Worm (Caenorhabditis elegans) whole organism, late embryonic: Measurements from ENCODE around the gene rbm-17.
A peak's percentile ranks its signal among the peaks of the same experiment; 100 is the strongest.

Experiments
- C08G9.2 ChIP-seq: sonication (generic microtip); optimal IDR thresholded peaks from 2 replicates; lab custom pipeline; 2016; ENCODE audit warnings: mild to moderate bottlenecking, missing genetic modification characterization, moderate library complexity, missing compliant biosample characterization
- F13H6.1 ChIP-seq: sonication (generic microtip); optimal IDR thresholded peaks from 2 replicates; lab custom pipeline; 2016; ENCODE audit warnings: missing genetic modification characterization, missing compliant biosample characterization
- K02D7.2 ChIP-seq: sonication (generic microtip); optimal IDR thresholded peaks from 2 replicates; lab custom pipeline; 2017; ENCODE audit warnings: mild to moderate bottlenecking, missing genetic modification characterization, missing compliant biosample characterization
- Y22D7AL.16 ChIP-seq: sonication (generic microtip); optimal IDR thresholded peaks from 2 replicates; lab custom pipeline; 2016; ENCODE audit warnings: missing genetic modification characterization, missing compliant biosample characterization
- ahr-1 ChIP-seq: sonication (generic microtip); optimal IDR thresholded peaks from 2 replicates; lab custom pipeline; 2016; ENCODE audit warnings: missing genetic modification characterization, missing compliant biosample characterization
- ama-1 ChIP-seq: fragments of 150-350 bp; optimal IDR thresholded peaks from 2 replicates; lab custom pipeline; 2014
- ceh-14 ChIP-seq: sonication (generic microtip); optimal IDR thresholded peaks from 2 replicates; lab custom pipeline; 2016; ENCODE audit warnings: missing genotype, missing genetic modification characterization, missing compliant biosample characterization
- ceh-18 ChIP-seq: sonication (generic microtip); optimal IDR thresholded peaks from 2 replicates; lab custom pipeline; 2016; ENCODE audit warnings: missing genetic modification characterization, missing compliant biosample characterization
- ceh-31 ChIP-seq: sonication (generic microtip); optimal IDR thresholded peaks from 2 replicates; lab custom pipeline; 2016; ENCODE audit warnings: missing genetic modification characterization, missing compliant biosample characterization
- ceh-34 ChIP-seq: sonication (generic microtip); optimal IDR thresholded peaks from 2 replicates; lab custom pipeline; 2016; ENCODE audit warnings: mild to moderate bottlenecking, missing genetic modification characterization, missing compliant biosample characterization
- ceh-6 ChIP-seq: fragments of 200-800 bp; sonication (Bioruptor generic); optimal IDR thresholded peaks from 2 replicates; lab custom pipeline; 2018; ENCODE audit warnings: mild to moderate bottlenecking, missing genetic modification characterization, missing compliant biosample characterization
- ceh-9 ChIP-seq: sonication (generic microtip); optimal IDR thresholded peaks from 2 replicates; lab custom pipeline; 2016; ENCODE audit warnings: mild to moderate bottlenecking, missing genetic modification characterization, inconsistent platforms, missing compliant biosample characterization
- che-1 ChIP-seq: sonication (generic microtip); optimal IDR thresholded peaks from 2 replicates; lab custom pipeline; 2016; ENCODE audit warnings: mild to moderate bottlenecking, missing genetic modification characterization, missing compliant biosample characterization
- dve-1 ChIP-seq: sonication (generic microtip); optimal IDR thresholded peaks from 2 replicates; lab custom pipeline; 2017; ENCODE audit warnings: antibody characterized with exemption, mild to moderate bottlenecking, missing genetic modification characterization, missing compliant biosample characterization
- ets-4 ChIP-seq: sonication (generic microtip); optimal IDR thresholded peaks from 2 replicates; lab custom pipeline; 2016; ENCODE audit warnings: missing genetic modification characterization, missing compliant biosample characterization
- fax-1 ChIP-seq: sonication (generic microtip); optimal IDR thresholded peaks from 2 replicates; lab custom pipeline; 2016; ENCODE audit warnings: missing genotype, missing genetic modification characterization, missing compliant biosample characterization
- fkh-10 ChIP-seq: fragments of 150-350 bp; optimal IDR thresholded peaks from 2 replicates; lab custom pipeline; 2014; ENCODE audit warnings: missing biosample characterization, missing genetic modification reagents, missing genetic modification characterization
- fkh-6 ChIP-seq: sonication (generic microtip); optimal IDR thresholded peaks from 2 replicates; lab custom pipeline; 2016; ENCODE audit warnings: missing genetic modification characterization, missing compliant biosample characterization
- hlh-15 ChIP-seq: sonication (generic microtip); optimal IDR thresholded peaks from 2 replicates; lab custom pipeline; 2016; ENCODE audit warnings: missing genetic modification characterization, missing compliant biosample characterization
- hlh-30 ChIP-seq: sonication (generic microtip); optimal IDR thresholded peaks from 2 replicates; lab custom pipeline; 2017; ENCODE audit warnings: antibody characterized with exemption, missing genetic modification characterization, missing compliant biosample characterization; ENCODE audit not compliant: insufficient read depth
- hlh-8 ChIP-seq: sonication (generic microtip); optimal IDR thresholded peaks from 2 replicates; lab custom pipeline; 2016; ENCODE audit warnings: missing genotype, missing genetic modification characterization, missing compliant biosample characterization
- lim-6 ChIP-seq: sonication (generic microtip); optimal IDR thresholded peaks from 2 replicates; lab custom pipeline; 2016; ENCODE audit warnings: missing genetic modification characterization, missing compliant biosample characterization
- lin-11 ChIP-seq: fragments of 200-800 bp; sonication (Bioruptor generic); optimal IDR thresholded peaks from 2 replicates; lab custom pipeline; 2018; ENCODE audit warnings: mild to moderate bottlenecking, missing genetic modification characterization, missing compliant biosample characterization
- madf-2 ChIP-seq: sonication (generic microtip); optimal IDR thresholded peaks from 2 replicates; lab custom pipeline; 2017; ENCODE audit warnings: missing genetic modification characterization, missing compliant biosample characterization
- mec-3 ChIP-seq: sonication (generic microtip); optimal IDR thresholded peaks from 2 replicates; lab custom pipeline; 2016; ENCODE audit warnings: borderline replicate concordance, missing genetic modification characterization, missing compliant biosample characterization
- nfya-1 ChIP-seq: sonication (generic microtip); optimal IDR thresholded peaks from 2 replicates; lab custom pipeline; 2017; ENCODE audit warnings: missing genetic modification characterization, mild to moderate bottlenecking, missing compliant biosample characterization, antibody characterized with exemption, moderate library complexity
- nhr-232 ChIP-seq: sonication (generic microtip); optimal IDR thresholded peaks from 2 replicates; lab custom pipeline; 2016; ENCODE audit warnings: missing genetic modification characterization, missing compliant biosample characterization
- pag-3 ChIP-seq: sonication (generic microtip); optimal IDR thresholded peaks from 2 replicates; lab custom pipeline; 2016; ENCODE audit warnings: missing compliant biosample characterization, missing genetic modification characterization, borderline replicate concordance
- pat-9 ChIP-seq: fragments of 200-800 bp; sonication (Bioruptor generic); optimal IDR thresholded peaks from 2 replicates; lab custom pipeline; 2018; ENCODE audit warnings: mild to moderate bottlenecking, missing genetic modification characterization, moderate library complexity, missing compliant biosample characterization
- pax-1 ChIP-seq: fragments of 150-350 bp; optimal IDR thresholded peaks from 2 replicates; lab custom pipeline; 2014; ENCODE audit warnings: missing biosample characterization, missing genetic modification characterization
- pha-2 ChIP-seq: sonication (generic microtip); optimal IDR thresholded peaks from 2 replicates; lab custom pipeline; 2017; ENCODE audit warnings: mild to moderate bottlenecking, missing genetic modification characterization, missing compliant biosample characterization
- pqm-1 ChIP-seq: sonication (generic microtip); optimal IDR thresholded peaks from 2 replicates; lab custom pipeline; 2016; ENCODE audit warnings: missing genetic modification characterization, missing compliant biosample characterization
- pros-1 ChIP-seq: fragments of 150-350 bp; optimal IDR thresholded peaks from 2 replicates; lab custom pipeline; 2014; ENCODE audit warnings: missing biosample characterization, missing genetic modification reagents, missing genetic modification characterization
- ref-2 ChIP-seq: sonication (generic microtip); optimal IDR thresholded peaks from 2 replicates; lab custom pipeline; 2016; ENCODE audit warnings: missing genetic modification characterization, missing compliant biosample characterization
- rnt-1 ChIP-seq: sonication (generic microtip); optimal IDR thresholded peaks from 2 replicates; lab custom pipeline; 2016; ENCODE audit warnings: missing genetic modification characterization, missing compliant biosample characterization
- sdc-2 ChIP-seq: sonication (generic microtip); optimal IDR thresholded peaks from 2 replicates; lab custom pipeline; 2016; ENCODE audit warnings: missing genotype, missing genetic modification characterization, missing compliant biosample characterization
- sox-4 ChIP-seq: sonication (generic microtip); optimal IDR thresholded peaks from 2 replicates; lab custom pipeline; 2017; ENCODE audit warnings: mild to moderate bottlenecking, missing genetic modification characterization, inconsistent platforms, missing compliant biosample characterization
- tbx-2 ChIP-seq: sonication (generic microtip); optimal IDR thresholded peaks from 2 replicates; lab custom pipeline; 2016; ENCODE audit warnings: missing genetic modification characterization, missing compliant biosample characterization
- tbx-7 ChIP-seq: sonication (generic microtip); optimal IDR thresholded peaks from 2 replicates; lab custom pipeline; 2016; ENCODE audit warnings: missing genotype, missing genetic modification characterization, missing compliant biosample characterization
- ttx-3 ChIP-seq: sonication (generic microtip); optimal IDR thresholded peaks from 2 replicates; lab custom pipeline; 2016; ENCODE audit warnings: missing genetic modification reagents, missing genetic modification characterization, missing compliant biosample characterization
- unc-42 ChIP-seq: sonication (generic microtip); optimal IDR thresholded peaks from 2 replicates; lab custom pipeline; 2016; ENCODE audit warnings: missing genotype, missing genetic modification characterization, missing compliant biosample characterization
- unc-55 ChIP-seq: sonication (generic microtip); optimal IDR thresholded peaks from 2 replicates; lab custom pipeline; 2017; ENCODE audit warnings: missing biosample characterization, missing genetic modification reagents, missing genetic modification characterization
- unc-86 ChIP-seq: sonication (generic microtip); optimal IDR thresholded peaks from 2 replicates; lab custom pipeline; 2016; ENCODE audit warnings: missing genetic modification characterization, missing compliant biosample characterization
- zip-5 ChIP-seq: sonication (generic microtip); optimal IDR thresholded peaks from 2 replicates; lab custom pipeline; 2016; ENCODE audit warnings: missing genetic modification characterization, missing compliant biosample characterization

Gene rbm-17

ce11 chrIV:11599717-11600116 lies 38.4 kb upstream of the rbm-17 start:
- TF ChIP-seq sox-4 (tag; lab: Kevin White, UChicago) (no peak), ceh-14 (no peak), hlh-15 (tag; lab: Kevin White, UChicago) (no peak), pax-1 (no peak), tbx-7 (no peak), F13H6.1 (no peak), fkh-10 (no peak), dve-1 (tag; lab: Kevin White, UChicago) (no peak), ceh-34 (tag; lab: Kevin White, UChicago) (no peak), pag-3 (tag; lab: Kevin White, UChicago) (no peak), C08G9.2 (no peak), unc-86 (no peak), rnt-1 (tag; lab: Kevin White, UChicago) (no peak), pha-2 (tag; lab: Kevin White, UChicago) (no peak), Y22D7AL.16 (tag; lab: Kevin White, UChicago) (no peak), unc-55 (GFP tag; lab: Kevin White, UChicago) (no peak), fax-1 (tag; lab: Kevin White, UChicago) (no peak), ref-2 (no peak), nhr-232 (no peak), fkh-6 (no peak)

- no peak for TF ChIP-seq ceh-6
- no peak for TF ChIP-seq mec-3 (tag; lab: Kevin White, UChicago)
- no peak for TF ChIP-seq K02D7.2 (tag; lab: Kevin White, UChicago)
- TF ChIP-seq unc-42 (tag; lab: Kevin White, UChicago): peak; percentile 50
- TF ChIP-seq ref-2: no peak
- TF ChIP-seq ceh-18: peak; percentile 23
- peak; percentile 5 for TF ChIP-seq sdc-2 (tag; lab: Kevin White, UChicago)
- peak; percentile 2 for TF ChIP-seq tbx-2
- peak; percentile 47 for TF ChIP-seq unc-55 (GFP tag; lab: Kevin White, UChicago)
- no peak for TF ChIP-seq ttx-3 (tag; lab: Kevin White, UChicago)
- TF ChIP-seq madf-2 (tag; lab: Kevin White, UChicago): no peak
- no peak for TF ChIP-seq pag-3 (tag; lab: Kevin White, UChicago)
- TF ChIP-seq pax-1: no peak
- TF ChIP-seq pqm-1: no peak
- TF ChIP-seq ets-4 (tag; lab: Kevin White, UChicago): no peak
- TF ChIP-seq F13H6.1: no peak
- peak; percentile 43 for TF ChIP-seq che-1 (tag; lab: Kevin White, UChicago)
- TF ChIP-seq ahr-1: no peak
- no peak for TF ChIP-seq lin-11
- peak; percentile 37 for TF ChIP-seq ama-1 (lab: Kevin White, UChicago)
- TF ChIP-seq nfya-1 (tag; lab: Kevin White, UChicago): peak; percentile 67
- no peak for TF ChIP-seq fax-1 (tag; lab: Kevin White, UChicago)
- TF ChIP-seq hlh-30 (tag; lab: Kevin White, UChicago): no peak
- TF ChIP-seq rnt-1 (tag; lab: Kevin White, UChicago): no peak
- TF ChIP-seq tbx-7: no peak
- TF ChIP-seq pat-9 (tag; lab: Kevin White, UChicago): peak; percentile 8
- TF ChIP-seq ceh-9 (tag; lab: Kevin White, UChicago): no peak
- TF ChIP-seq lim-6 (tag; lab: Kevin White, UChicago): no peak
- no peak for TF ChIP-seq hlh-8
- peak; percentile 16 for TF ChIP-seq sox-4 (tag; lab: Kevin White, UChicago)
- peak; percentile 13 for TF ChIP-seq ceh-34 (tag; lab: Kevin White, UChicago)
- TF ChIP-seq fkh-6: no peak
- no peak for TF ChIP-seq pros-1 (tag; lab: Kevin White, UChicago)
- peak; percentile 24 for TF ChIP-seq ceh-31 (tag; lab: Kevin White, UChicago)
- TF ChIP-seq zip-5 (tag; lab: Kevin White, UChicago): no peak
- TF ChIP-seq Y22D7AL.16 (tag; lab: Kevin White, UChicago): no peak
- TF ChIP-seq, all 69 proteins: peak for 12
Measured at ce11 chrIV:11601721-11602405, 36.3 kb upstream of the rbm-17 start.
